Worm (Caenorhabditis elegans): Measurements from ENCODE around the gene W06D11.3.

The W06D11.3 gene

ce11 chrX:12323439-12323838 lies 25.0 kb downstream of the W06D11.3 start, which contains the start of gene srd-40:
Gene srd-40 (plus strand): TSS chrX:12323739.
- TF ChIP-seq unc-39 (tag; optimal IDR thresholded peaks at IDR 0.05) (no peak), mls-2 (tag; optimal IDR thresholded peaks at IDR 0.05) (no peak), nhr-237 (tag; optimal IDR thresholded peaks at IDR 0.05) (no peak), mab-5 (tag; optimal IDR thresholded peaks at IDR 0.05) (no peak), blmp-1 (tag; optimal IDR thresholded peaks at IDR 0.05) (no peak), sptf-1 (tag; optimal IDR thresholded peaks at IDR 0.05) (no peak), nhr-28 (tag; optimal IDR thresholded peaks at IDR 0.05) (no peak), nhr-2 (tag; optimal IDR thresholded peaks at IDR 0.05) (no peak), ceh-39 (tag; optimal IDR thresholded peaks at IDR 0.05) (no peak)

- TF ChIP-seq lsy-2 (tag; optimal IDR thresholded peaks at IDR 0.05) (no peak), ceh-43 (GFP tag; optimal IDR thresholded peaks at IDR 0.05) (no peak), blmp-1 (tag; optimal IDR thresholded peaks at IDR 0.05) (no peak)
Observed at ce11 chrX:12326424-12326823, 27.9 kb downstream of the W06D11.3 start, which contains the start of gene srd-41. Gene srd-41 (plus strand): TSS chrX:12326724.

- TF ChIP-seq cnd-1 (tag; optimal IDR thresholded peaks at IDR 0.05) (no peak), nhr-28 (tag; optimal IDR thresholded peaks at IDR 0.05) (no peak), lin-13 (tag; optimal IDR thresholded peaks at IDR 0.05) (no peak), unc-39 (tag; optimal IDR thresholded peaks at IDR 0.05) (no peak), ham-2 (GFP tag; optimal IDR thresholded peaks at IDR 0.05) (no peak), ces-1 (GFP tag; optimal IDR thresholded peaks at IDR 0.05) (no peak), elt-1 (tag; optimal IDR thresholded peaks at IDR 0.05; ENCODE audit: borderline replicate concordance, insufficient read depth) (no peak), nhr-76 (tag; optimal IDR thresholded peaks at IDR 0.05) (no peak), ceh-83 (GFP tag; optimal IDR thresholded peaks at IDR 0.05) (no peak)
Observed at ce11 chrX:12328676-12329075, 30.2 kb downstream of the W06D11.3 start, which contains the start of gene srd-45. Gene srd-45 (plus strand): TSS chrX:12328976.

- TF ChIP-seq ceh-39 (tag; optimal IDR thresholded peaks at IDR 0.05) (no peak), ces-1 (GFP tag; optimal IDR thresholded peaks at IDR 0.05) (no peak), M03D4.4 (tag; optimal IDR thresholded peaks at IDR 0.05) (no peak), nhr-28 (tag; optimal IDR thresholded peaks at IDR 0.05) (no peak), bed-3 (GFP tag; optimal IDR thresholded peaks at IDR 0.05) (no peak), elt-1 (tag; optimal IDR thresholded peaks at IDR 0.05; ENCODE audit: borderline replicate concordance, insufficient read depth) (no peak), ceh-83 (GFP tag; optimal IDR thresholded peaks at IDR 0.05) (no peak), sem-2 (GFP tag; optimal IDR thresholded peaks at IDR 0.05) (no peak), pha-4 (tag; optimal IDR thresholded peaks at IDR 0.05) (no peak), unc-62 (GFP tag; optimal IDR thresholded peaks at IDR 0.05) (no peak), blmp-1 (tag; optimal IDR thresholded peaks at IDR 0.05) (no peak), hlh-1 (tag; optimal IDR thresholded peaks at IDR 0.05) (no peak), nhr-2 (tag; optimal IDR thresholded peaks at IDR 0.05) (no peak), unc-39 (tag; optimal IDR thresholded peaks at IDR 0.05) (no peak), lin-13 (tag; optimal IDR thresholded peaks at IDR 0.05) (no peak), snpc-4 (tag; optimal IDR thresholded peaks at IDR 0.05) (no peak), lsy-2 (tag; optimal IDR thresholded peaks at IDR 0.05) (no peak), ztf-11 (tag; optimal IDR thresholded peaks at IDR 0.05) (no peak), mab-5 (tag; optimal IDR thresholded peaks at IDR 0.05) (no peak), lin-32 (GFP tag; optimal IDR thresholded peaks at IDR 0.05) (no peak)
Observed at ce11 chrX:12331795-12332194, 33.3 kb downstream of the W06D11.3 start, which contains the start of gene srd-46. Gene srd-46 (plus strand): TSS chrX:12332095.

ce11 chrX:12333479-12333878 lies 35.0 kb downstream of the W06D11.3 start, which contains the start of gene srd-47:
Gene srd-47 (plus strand): TSS chrX:12333642.
- TF ChIP-seq nhr-237 (tag; optimal IDR thresholded peaks at IDR 0.05) (no peak), sptf-1 (tag; optimal IDR thresholded peaks at IDR 0.05) (no peak), nhr-2 (tag; optimal IDR thresholded peaks at IDR 0.05) (no peak), tbx-8 (GFP tag; optimal IDR thresholded peaks at IDR 0.05) (no peak), ham-2 (GFP tag; optimal IDR thresholded peaks at IDR 0.05) (no peak), mab-5 (tag; optimal IDR thresholded peaks at IDR 0.05) (no peak), hlh-1 (tag; optimal IDR thresholded peaks at IDR 0.05) (no peak), flh-1 (GFP tag; optimal IDR thresholded peaks at IDR 0.05) (no peak), elt-1 (tag; optimal IDR thresholded peaks at IDR 0.05; ENCODE audit: borderline replicate concordance, insufficient read depth) (no peak), zip-8 (tag; optimal IDR thresholded peaks at IDR 0.05) (no peak), lin-32 (GFP tag; optimal IDR thresholded peaks at IDR 0.05) (no peak), nhr-28 (tag; optimal IDR thresholded peaks at IDR 0.05) (no peak), unc-120 (tag; optimal IDR thresholded peaks at IDR 0.05; ENCODE audit: poor library complexity, severe bottlenecking) (no peak), nhr-12 (tag; optimal IDR thresholded peaks at IDR 0.05) (no peak)

Data from whole organism, mixed stage, embryonic.